Fruit fly (Drosophila melanogaster) whole organism, wandering third instar larva: ENCODE results near the gene Tusp.

ENCODE experiments used
- Abd-B ChIP-seq: fragments of >200 bp; optimal IDR thresholded peaks from 2 replicates; lab custom pipeline; 2017; ENCODE audit warnings: missing biosample characterization, missing genetic modification characterization
- CG32264 ChIP-seq: fragments of 200-800 bp; sonication (Bioruptor generic); optimal IDR thresholded peaks from 2 replicates; lab custom pipeline; 2016; ENCODE audit warnings: missing biosample characterization, missing genetic modification characterization
- CG9705 ChIP-seq: fragments of 200-800 bp; sonication (Bioruptor generic); optimal IDR thresholded peaks from 2 replicates; lab custom pipeline; 2018; ENCODE audit warnings: missing biosample characterization, mild to moderate bottlenecking, missing genetic modification characterization
- CrebA ChIP-seq: fragments of 200-800 bp; sonication (Bioruptor generic); optimal IDR thresholded peaks from 2 replicates; lab custom pipeline; 2016; ENCODE audit warnings: missing biosample characterization, mild to moderate bottlenecking, missing genetic modification characterization, borderline replicate concordance
- Dfd ChIP-seq: fragments of >200 bp; optimal IDR thresholded peaks from 2 replicates; lab custom pipeline; 2017; ENCODE audit warnings: missing biosample characterization, missing genetic modification characterization
- Dif ChIP-seq: fragments of 200-275, 200-300 bp; sonication (Bioruptor generic); optimal IDR thresholded peaks from 2 replicates; lab custom pipeline; 2018; ENCODE audit warnings: missing biosample characterization, missing genetic modification characterization; ENCODE audit not compliant: partially characterized antibody
- GATAd ChIP-seq: sonication (Bioruptor generic); optimal IDR thresholded peaks from 2 replicates; lab custom pipeline; 2016; ENCODE audit warnings: missing biosample characterization, missing genetic modification characterization
- HLH106 ChIP-seq: fragments of 200-800 bp; optimal IDR thresholded peaks from 3 replicates; lab custom pipeline; 2019; ENCODE audit warnings: missing biosample characterization, mild to moderate bottlenecking, missing genetic modification characterization, moderate library complexity
- Hnf4 ChIP-seq: fragments of 200-800 bp; sonication (Bioruptor generic); optimal IDR thresholded peaks from 2 replicates; lab custom pipeline; 2016; ENCODE audit warnings: missing biosample characterization, mild to moderate bottlenecking, missing genetic modification characterization
- Hr78 ChIP-seq: fragments of >200 bp; optimal IDR thresholded peaks from 2 replicates; lab custom pipeline; 2017; ENCODE audit warnings: missing biosample characterization, missing genetic modification characterization
- Hr83 ChIP-seq: fragments of 200-300 bp; sonication (Bioruptor generic); optimal IDR thresholded peaks from 2 replicates; lab custom pipeline; 2016; ENCODE audit warnings: missing biosample characterization, mild to moderate bottlenecking, missing genetic modification characterization, moderate library complexity; ENCODE audit not compliant: poor library complexity, severe bottlenecking
- Jra ChIP-seq: sonication (Bioruptor generic); optimal IDR thresholded peaks from 2 replicates; lab custom pipeline; 2016; ENCODE audit warnings: missing biosample characterization, missing genetic modification characterization
- Mio ChIP-seq: sonication (Bioruptor generic); optimal IDR thresholded peaks from 2 replicates; lab custom pipeline; 2016; ENCODE audit warnings: missing biosample characterization, missing genetic modification characterization
- Myc ChIP-seq: fragments of >200 bp; optimal IDR thresholded peaks from 2 replicates; lab custom pipeline; 2017
- N ChIP-seq: fragments of >200 bp; optimal IDR thresholded peaks from 2 replicates; lab custom pipeline; 2018; ENCODE audit warnings: missing biosample characterization, missing external identifiers, missing genetic modification characterization
- OdsH ChIP-seq: fragments of 200-800 bp; sonication (Bioruptor generic); optimal IDR thresholded peaks from 2 replicates; lab custom pipeline; 2016; ENCODE audit warnings: missing biosample characterization, mild to moderate bottlenecking, missing genetic modification characterization
- Rel ChIP-seq, 2 experiments: fragments of 200-800 bp; sonication (Bioruptor generic) in 1 of 2; optimal IDR thresholded peaks; 2 replicates in 1 of 2; 3 replicates in 1 of 2; lab custom pipeline; 2016 to 2019; ENCODE audit warnings: mild to moderate bottlenecking in 2 of 2, missing biosample characterization in 2 of 2, missing genetic modification characterization in 2 of 2, moderate library complexity in 1 of 2
- Sp1 ChIP-seq: fragments of 200-800 bp; sonication (Bioruptor generic); optimal IDR thresholded peaks from 3 replicates; lab custom pipeline; 2019; ENCODE audit warnings: missing biosample characterization, mild to moderate bottlenecking, missing genetic modification characterization, moderate library complexity
- Vsx2 ChIP-seq: fragments of 200-300, 225-300 bp; sonication (Bioruptor generic); optimal IDR thresholded peaks from 2 replicates; lab custom pipeline; 2018; ENCODE audit warnings: missing biosample characterization, missing genetic modification characterization; ENCODE audit not compliant: partially characterized antibody
- br ChIP-seq: fragments of 200-800 bp; sonication (Bioruptor generic); optimal IDR thresholded peaks from 2 replicates; lab custom pipeline; 2016; ENCODE audit warnings: missing biosample characterization, missing genetic modification characterization
- brk ChIP-seq: fragments of 200-800 bp; sonication (Bioruptor generic); optimal IDR thresholded peaks from 2 replicates; lab custom pipeline; 2016; ENCODE audit warnings: missing biosample characterization, mild to moderate bottlenecking, missing genetic modification characterization
- dl ChIP-seq, 2 experiments: fragments of 175-275, 200-275 bp in 1 of 2; fragments of 200-275 bp in 1 of 2; sonication (Bioruptor generic); optimal IDR thresholded peaks; lab custom pipeline; 2018; ENCODE audit warnings: mild to moderate bottlenecking in 2 of 2, missing biosample characterization in 2 of 2, missing genetic modification characterization in 2 of 2, moderate library complexity in 2 of 2; ENCODE audit not compliant: partially characterized antibody in 2 of 2, insufficient read depth in 1 of 2
- dmrt93B ChIP-seq: fragments of 200-800 bp; sonication (Bioruptor generic); optimal IDR thresholded peaks from 2 replicates; lab custom pipeline; 2018; ENCODE audit warnings: missing biosample characterization, mild to moderate bottlenecking, missing genetic modification characterization
- dsf ChIP-seq: sonication (Bioruptor generic); optimal IDR thresholded peaks from 2 replicates; lab custom pipeline; 2016; ENCODE audit warnings: missing biosample characterization, missing genetic modification characterization, borderline replicate concordance
- ey ChIP-seq: fragments of 200-800 bp; sonication (Bioruptor generic); optimal IDR thresholded peaks from 2 replicates; lab custom pipeline; 2016; ENCODE audit warnings: missing biosample characterization, missing genetic modification characterization
- foxo ChIP-seq, 2 experiments: fragments of 200-800 bp; sonication (Bioruptor generic); optimal IDR thresholded peaks; 2 replicates in 1 of 2; 3 replicates in 1 of 2; lab custom pipeline; 2016 to 2017; ENCODE audit warnings: missing biosample characterization in 2 of 2, missing genetic modification characterization in 2 of 2
- fru ChIP-seq: fragments of 200-800 bp; sonication (Bioruptor generic); optimal IDR thresholded peaks from 3 replicates; lab custom pipeline; 2016; ENCODE audit warnings: missing biosample characterization, mild to moderate bottlenecking, missing genetic modification characterization
- h ChIP-seq: fragments of 200-800 bp; sonication (Bioruptor generic); optimal IDR thresholded peaks from 3 replicates; lab custom pipeline; 2016; ENCODE audit warnings: missing biosample characterization, mild to moderate bottlenecking, missing genetic modification characterization
- jim ChIP-seq: fragments of 175-275, 200-325 bp; sonication (Bioruptor generic); optimal IDR thresholded peaks from 2 replicates; lab custom pipeline; 2016; ENCODE audit warnings: missing biosample characterization, mild to moderate bottlenecking, missing genetic modification characterization
- lola ChIP-seq: fragments of >200 bp; optimal IDR thresholded peaks from 2 replicates; lab custom pipeline; 2017; ENCODE audit warnings: missing biosample characterization, missing genetic modification characterization
- pan ChIP-seq: fragments of >200 bp; optimal IDR thresholded peaks from 2 replicates; lab custom pipeline; 2017
- psq ChIP-seq: fragments of 200-800 bp; sonication (Bioruptor generic); optimal IDR thresholded peaks from 3 replicates; lab custom pipeline; 2017; ENCODE audit warnings: missing biosample characterization, mild to moderate bottlenecking, missing genetic modification characterization, moderate library complexity
- rgr ChIP-seq: fragments of 200-800 bp; sonication (Bioruptor generic); optimal IDR thresholded peaks from 3 replicates; lab custom pipeline; 2016; ENCODE audit warnings: missing biosample characterization, mild to moderate bottlenecking, missing genetic modification characterization
- sage ChIP-seq: fragments of 200-800 bp; sonication (Bioruptor generic); optimal IDR thresholded peaks from 2 replicates; lab custom pipeline; 2016; ENCODE audit warnings: missing biosample characterization, mild to moderate bottlenecking, missing genetic modification characterization
- sv ChIP-seq: fragments of 200-800 bp; sonication (Bioruptor generic); optimal IDR thresholded peaks from 3 replicates; lab custom pipeline; 2016; ENCODE audit warnings: missing biosample characterization, missing genetic modification characterization
- tai ChIP-seq: sonication (Bioruptor generic); optimal IDR thresholded peaks from 2 replicates; lab custom pipeline; 2016; ENCODE audit warnings: missing biosample characterization, missing genetic modification characterization
- usp ChIP-seq: fragments of >200 bp; optimal IDR thresholded peaks from 2 replicates; lab custom pipeline; 2017; ENCODE audit warnings: missing biosample characterization, missing genetic modification characterization
- woc ChIP-seq: sonication (Bioruptor generic); optimal IDR thresholded peaks from 2 replicates; lab custom pipeline; 2016; ENCODE audit warnings: missing biosample characterization, mild to moderate bottlenecking, missing genetic modification characterization

The Tusp gene

DNA sequence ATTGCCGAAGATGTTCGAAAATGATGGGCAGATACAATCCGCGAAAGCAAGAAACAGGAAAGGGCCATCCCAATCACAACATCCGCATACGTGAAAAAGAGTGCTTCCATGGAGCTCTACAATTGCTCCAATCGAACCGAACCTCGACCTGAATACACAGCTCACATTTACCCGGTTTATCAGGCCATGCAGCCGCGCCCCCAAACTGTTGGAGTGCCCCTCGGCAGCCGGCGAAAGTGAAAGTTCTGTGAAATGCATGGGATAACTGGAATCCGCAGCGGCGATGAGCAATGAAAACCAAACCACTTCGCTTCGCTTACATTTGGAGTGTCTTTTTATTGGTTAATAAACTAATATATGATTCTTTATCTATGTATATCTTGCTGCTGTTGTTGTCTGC, 10.4 kb upstream of the Tusp start:
- TF ChIP-seq Sp1 (GFP tag; lab: Kevin White, UChicago): no peak
- TF ChIP-seq Dfd (GFP tag; lab: Kevin White, UChicago): no peak
- no peak for TF ChIP-seq CG32264 (GFP tag; lab: Kevin White, UChicago)
- no peak for TF ChIP-seq Hr83 (GFP tag; lab: Kevin White, UChicago)
- no peak for TF ChIP-seq psq (GFP tag; lab: Kevin White, UChicago)
- no peak for TF ChIP-seq fru
- TF ChIP-seq pan: no peak
- no peak for TF ChIP-seq Rel (GFP tag; optimal IDR thresholded peaks at IDR 0.05; lab: Kevin White, UChicago)
- TF ChIP-seq Rel (tag; optimal IDR thresholded peaks at IDR 0.05; lab: Kevin White, UChicago): no peak
- TF ChIP-seq usp (GFP tag; lab: Kevin White, UChicago): no peak
- TF ChIP-seq woc (GFP tag; lab: Kevin White, UChicago): no peak
- TF ChIP-seq sage: no peak
- no peak for TF ChIP-seq br (GFP tag; lab: Kevin White, UChicago)
- TF ChIP-seq Jra: no peak
- TF ChIP-seq dl (GFP tag; optimal IDR thresholded peaks at IDR 0.05; lab: Kevin White, UChicago; ENCODE audit: insufficient read depth in 1 of 2, partially characterized antibody in 2 of 2): no peak

dm6 chr3R:27603671-27604070, 4.0 kb upstream of the Tusp start:
- no peak for TF ChIP-seq ey (GFP tag; lab: Kevin White, UChicago)
- no peak for TF ChIP-seq dl (GFP tag; optimal IDR thresholded peaks at IDR 0.05; lab: Kevin White, UChicago; ENCODE audit: insufficient read depth in 1 of 2, partially characterized antibody in 2 of 2)
- no peak for TF ChIP-seq N (GFP tag; lab: Kevin White, UChicago)
- TF ChIP-seq Rel (GFP tag; optimal IDR thresholded peaks at IDR 0.05; lab: Kevin White, UChicago): no peak
- TF ChIP-seq Rel (tag; optimal IDR thresholded peaks at IDR 0.05; lab: Kevin White, UChicago): no peak
- no peak for TF ChIP-seq sv (GFP tag; lab: Kevin White, UChicago)
- TF ChIP-seq br (GFP tag; lab: Kevin White, UChicago): no peak
- no peak for TF ChIP-seq sage
- no peak for TF ChIP-seq Dfd (GFP tag; lab: Kevin White, UChicago)
- TF ChIP-seq fru: no peak
- no peak for TF ChIP-seq Mio (GFP tag; lab: Kevin White, UChicago)
- no peak for TF ChIP-seq h (GFP tag; lab: Kevin White, UChicago)
- TF ChIP-seq foxo (GFP tag; optimal IDR thresholded peaks at IDR 0.05; lab: Kevin White, UChicago): no peak
- TF ChIP-seq Abd-B: no peak
- no peak for TF ChIP-seq Hr83 (GFP tag; lab: Kevin White, UChicago)
- no peak for TF ChIP-seq Hnf4 (GFP tag; lab: Kevin White, UChicago)

DNA sequence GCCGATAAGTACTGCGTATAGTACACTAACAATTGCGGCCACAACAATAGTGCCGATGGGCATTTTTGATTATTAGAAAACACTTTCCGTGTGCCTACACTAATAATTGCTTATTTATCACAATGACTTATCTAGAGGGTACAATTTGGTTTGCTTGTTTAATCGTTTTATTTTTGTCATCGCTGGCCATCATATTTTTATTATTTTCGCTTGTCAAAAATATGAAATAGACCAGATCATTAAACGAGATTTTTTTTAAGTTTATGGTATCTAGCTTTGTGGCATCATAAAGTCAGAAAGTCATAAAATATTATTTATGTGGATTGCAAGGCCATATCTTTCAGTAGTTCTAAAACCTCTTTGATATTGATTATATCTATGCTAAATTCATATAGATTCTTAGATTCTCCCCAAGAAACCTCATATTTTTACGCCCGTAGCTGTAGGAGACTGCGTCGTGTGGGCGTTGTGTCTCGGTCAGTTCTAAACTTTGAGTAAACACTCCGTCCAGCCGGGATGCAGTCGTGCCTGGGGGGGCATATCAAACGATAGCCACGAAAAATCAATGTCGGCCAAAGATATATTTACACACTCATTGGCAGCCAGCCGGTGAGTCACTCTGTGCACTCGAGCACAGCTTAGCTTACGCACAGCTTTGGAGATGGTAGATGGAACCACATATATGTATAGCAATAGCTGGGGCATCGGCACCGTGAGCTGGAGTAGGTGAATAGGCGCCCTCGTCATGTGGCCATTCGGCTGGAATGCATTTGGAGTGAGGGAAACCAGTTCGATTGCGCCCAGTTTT, 2.8 kb upstream of the Tusp start:
- TF ChIP-seq Hr83 (GFP tag; lab: Kevin White, UChicago) (no peak), jim (GFP tag; lab: Kevin White, UChicago) (no peak), Hnf4 (GFP tag; lab: Kevin White, UChicago) (no peak), GATAd (GFP tag; lab: Kevin White, UChicago) (no peak), CrebA (no peak), Myc (no peak), Rel (GFP tag; optimal IDR thresholded peaks at IDR 0.05; lab: Kevin White, UChicago) (no peak), Rel (tag; optimal IDR thresholded peaks at IDR 0.05; lab: Kevin White, UChicago) (no peak), Dif (GFP tag; lab: Kevin White, UChicago) (no peak), dsf (GFP tag; lab: Kevin White, UChicago) (no peak), N (GFP tag; lab: Kevin White, UChicago) (no peak), foxo (GFP tag; optimal IDR thresholded peaks at IDR 0.05; lab: Kevin White, UChicago) (peak in 1 of 2 experiments; percentile 62), br (GFP tag; lab: Kevin White, UChicago) (no peak), pan (no peak), rgr (GFP tag; lab: Kevin White, UChicago) (peak; percentile 32), Sp1 (GFP tag; lab: Kevin White, UChicago) (peak; percentile 29), tai (GFP tag; lab: Kevin White, UChicago) (no peak), woc (GFP tag; lab: Kevin White, UChicago) (peak; percentile 8), dmrt93B (GFP tag; lab: Kevin White, UChicago) (no peak), HLH106 (peak; percentile 38), Dfd (GFP tag; lab: Kevin White, UChicago) (no peak), Mio (GFP tag; lab: Kevin White, UChicago) (no peak), usp (GFP tag; lab: Kevin White, UChicago) (no peak), ey (GFP tag; lab: Kevin White, UChicago) (no peak), Vsx2 (GFP tag; lab: Kevin White, UChicago) (no peak), sage (no peak), sv (GFP tag; lab: Kevin White, UChicago) (no peak), OdsH (GFP tag; lab: Kevin White, UChicago) (peak; percentile 49), CG32264 (GFP tag; lab: Kevin White, UChicago) (no peak), fru (peak; percentile 53), Abd-B (no peak), dl (GFP tag; optimal IDR thresholded peaks at IDR 0.05; lab: Kevin White, UChicago; ENCODE audit: insufficient read depth in 1 of 2, partially characterized antibody in 2 of 2) (no peak), brk (no peak), CG9705 (no peak), Jra (no peak), psq (GFP tag; lab: Kevin White, UChicago) (peak; percentile 36), h (GFP tag; lab: Kevin White, UChicago) (peak; percentile 47), Hr78 (GFP tag; lab: Kevin White, UChicago) (no peak), lola (GFP tag; lab: Kevin White, UChicago) (no peak)
